Worm (Caenorhabditis elegans) whole organism, L4 larva: Measurements from ENCODE around the gene B0547.2.

Experiments
- F37D6.2 ChIP-seq: sonication (generic microtip); optimal IDR thresholded peaks from 2 replicates; lab custom pipeline; 2016; ENCODE audit warnings: mild to moderate bottlenecking, missing genetic modification characterization, missing compliant biosample characterization
- F44E2.7 ChIP-seq: fragments of 200-800 bp; sonication (Bioruptor generic); IDR thresholded peaks from 2 replicates; pipeline ENCODE4 v2.1.2; 2022; ENCODE audit warnings: missing genetic modification characterization, missing compliant biosample characterization
- T26A8.4 ChIP-seq: fragments of 200-800 bp; sonication (Bioruptor generic); IDR thresholded peaks from 2 replicates; pipeline ENCODE4 v1.3.6; 2022; ENCODE audit warnings: missing genetic modification characterization, missing compliant biosample characterization
- Y5F2A.4 ChIP-seq: fragments of 200-800 bp; sonication (Bioruptor generic); optimal IDR thresholded peaks from 2 replicates; lab custom pipeline; 2018; ENCODE audit warnings: mild to moderate bottlenecking, missing genetic modification characterization, missing compliant biosample characterization
- ZK337.2 ChIP-seq: fragments of 200-800 bp; sonication (Bioruptor generic); IDR thresholded peaks from 2 replicates; pipeline ENCODE4 v1.3.6; 2022; ENCODE audit warnings: missing genetic modification reagents, missing genetic modification characterization, missing compliant biosample characterization
- aha-1 ChIP-seq: fragments of 150-350 bp; peaks from one replicate; lab custom pipeline; 2014; ENCODE audit warnings: missing biosample characterization, missing genetic modification characterization
- aly-2 ChIP-seq: sonication (generic microtip); optimal IDR thresholded peaks from 2 replicates; lab custom pipeline; 2018; ENCODE audit warnings: missing biosample characterization, missing genetic modification characterization
- arid-1 ChIP-seq: fragments of 200-800 bp; sonication (Bioruptor generic); conservative IDR thresholded peaks from 2 replicates; pipeline ENCODE4 v1.3.6; 2022; ENCODE audit warnings: missing genetic modification reagents, missing genetic modification characterization, missing compliant biosample characterization
- attf-4 ChIP-seq: sonication (generic microtip); optimal IDR thresholded peaks from 3 replicates; lab custom pipeline; 2017; ENCODE audit warnings: missing biosample characterization, missing genetic modification characterization
- ceh-28 ChIP-seq: fragments of 150-350 bp; optimal IDR thresholded peaks from 2 replicates; lab custom pipeline; 2014; ENCODE audit warnings: missing biosample characterization, missing genetic modification reagents, missing genetic modification characterization
- ceh-82 ChIP-seq: sonication (generic microtip); optimal IDR thresholded peaks from 2 replicates; lab custom pipeline; 2017; ENCODE audit warnings: missing biosample characterization, missing genetic modification characterization
- ces-1 ChIP-seq: fragments of 150-350 bp; sonication (generic microtip); optimal IDR thresholded peaks from 4 replicates; lab custom pipeline; 2014; ENCODE audit warnings: missing biosample characterization, missing genetic modification reagents, missing genetic modification characterization
- ctbp-1 ChIP-seq: fragments of 200-800 bp; sonication (Bioruptor generic); IDR thresholded peaks from 2 replicates; pipeline ENCODE4 v1.3.6; 2022; ENCODE audit warnings: missing genetic modification reagents, missing genetic modification characterization, missing compliant biosample characterization
- daf-16 ChIP-seq, 3 experiments: sonication (generic microtip); optimal IDR thresholded peaks; 2 replicates each; lab custom pipeline; 2016 to 2017; ENCODE audit warnings: missing genetic modification characterization in 3 of 3, missing genetic modification reagents in 3 of 3, mild to moderate bottlenecking in 2 of 3, missing compliant biosample characterization in 2 of 3, missing biosample characterization in 1 of 3, moderate library complexity in 1 of 3
- dmd-6 ChIP-seq: fragments of 200-800 bp; sonication (Bioruptor generic); IDR thresholded peaks from 2 replicates; pipeline ENCODE4 v1.3.6; 2022; ENCODE audit warnings: missing genetic modification reagents, missing genetic modification characterization, missing compliant biosample characterization
- dpl-1 ChIP-seq: fragments of 150-350 bp; optimal IDR thresholded peaks from 2 replicates; lab custom pipeline; 2014; ENCODE audit warnings: missing biosample characterization, missing genetic modification reagents, missing genetic modification characterization
- duxl-1 ChIP-seq: sonication (generic microtip); optimal IDR thresholded peaks from 2 replicates; lab custom pipeline; 2016; ENCODE audit warnings: mild to moderate bottlenecking, missing genetic modification characterization, moderate library complexity, missing compliant biosample characterization; ENCODE audit not compliant: poor library complexity
- hlh-11 ChIP-seq: fragments of 200-800 bp; sonication (Bioruptor generic); optimal IDR thresholded peaks from 2 replicates; lab custom pipeline; 2018; ENCODE audit warnings: mild to moderate bottlenecking, missing genetic modification characterization, missing compliant biosample characterization
- hmg-1.1 ChIP-seq: fragments of 200-800 bp; sonication (Bioruptor generic); IDR thresholded peaks from 2 replicates; pipeline ENCODE4 v1.3.6; 2022; ENCODE audit warnings: missing genetic modification reagents, missing genetic modification characterization, missing compliant biosample characterization
- lsy-2 ChIP-seq, 2 experiments: fragments of 150-350 bp in 1 of 2; sonication (generic microtip) in 1 of 2; optimal IDR thresholded peaks; 2 replicates each; lab custom pipeline; 2014 to 2017; ENCODE audit warnings: missing biosample characterization in 2 of 2, missing genetic modification characterization in 2 of 2
- madf-9 ChIP-seq: fragments of 200-800 bp; sonication (Bioruptor generic); conservative IDR thresholded peaks from 2 replicates; pipeline ENCODE4 v1.3.6; 2022; ENCODE audit warnings: missing genetic modification reagents, missing genetic modification characterization, missing compliant biosample characterization
- mdl-1 ChIP-seq, 2 experiments: fragments of 150-350 bp in 1 of 2; sonication (generic microtip) in 1 of 2; optimal IDR thresholded peaks; 2 replicates each; lab custom pipeline; 2014 to 2017; ENCODE audit warnings: missing biosample characterization in 2 of 2, missing genetic modification characterization in 2 of 2
- mep-1 ChIP-seq: fragments of 150-350 bp; sonication (generic microtip); optimal IDR thresholded peaks from 3 replicates; lab custom pipeline; 2014; ENCODE audit warnings: missing biosample characterization, missing genetic modification characterization
- mes-2 ChIP-seq: sonication (generic microtip); optimal IDR thresholded peaks from 2 replicates; lab custom pipeline; 2016; ENCODE audit warnings: missing genotype, mild to moderate bottlenecking, missing genetic modification characterization, missing compliant biosample characterization; ENCODE audit not compliant: poor library complexity, severe bottlenecking
- nhr-11 ChIP-seq: fragments of 150-350 bp; optimal IDR thresholded peaks from 2 replicates; lab custom pipeline; 2014; ENCODE audit warnings: missing biosample characterization, missing genetic modification characterization
- nhr-111 ChIP-seq: fragments of 200-800 bp; sonication (Bioruptor generic); optimal IDR thresholded peaks from 2 replicates; lab custom pipeline; 2018; ENCODE audit warnings: mild to moderate bottlenecking, missing genetic modification characterization, missing compliant biosample characterization
- nhr-28 ChIP-seq: fragments of 150-350 bp; optimal IDR thresholded peaks from 2 replicates; lab custom pipeline; 2014; ENCODE audit warnings: missing biosample characterization, missing genetic modification characterization
- nhr-48 ChIP-seq: sonication (generic microtip); optimal IDR thresholded peaks from 2 replicates; lab custom pipeline; 2016; ENCODE audit warnings: mild to moderate bottlenecking, missing genetic modification characterization, missing compliant biosample characterization
- nhr-76 ChIP-seq: fragments of 150-350 bp; optimal IDR thresholded peaks from 2 replicates; lab custom pipeline; 2014; ENCODE audit warnings: missing biosample characterization, missing genetic modification characterization
- pha-4 ChIP-seq, 2 experiments: fragments of 150-350 bp in 1 of 2; fragments of 200-800 bp in 1 of 2; sonication (Bioruptor generic) in 1 of 2; IDR thresholded peaks in 1 of 2; optimal IDR thresholded peaks in 1 of 2; 2 replicates each; pipeline versions ENCODE4 v1.3.6 to Lab custom; 2014 to 2022; ENCODE audit warnings: missing genetic modification characterization in 2 of 2, missing genetic modification reagents in 2 of 2, missing biosample characterization in 1 of 2, missing compliant biosample characterization in 1 of 2
- pqm-1 ChIP-seq: sonication (generic microtip); optimal IDR thresholded peaks from 2 replicates; lab custom pipeline; 2017; ENCODE audit warnings: missing biosample characterization, missing genetic modification characterization
- snpc-4 ChIP-seq: fragments of 150-350 bp; optimal IDR thresholded peaks from 2 replicates; lab custom pipeline; 2014; ENCODE audit warnings: missing biosample characterization, missing genetic modification characterization
- spr-1 ChIP-seq: sonication (generic microtip); optimal IDR thresholded peaks from 2 replicates; lab custom pipeline; 2016; ENCODE audit warnings: mild to moderate bottlenecking, missing genetic modification characterization, missing compliant biosample characterization
- spr-3 ChIP-seq: fragments of 200-800 bp; sonication (Bioruptor generic); optimal IDR thresholded peaks from 2 replicates; lab custom pipeline; 2018; ENCODE audit warnings: mild to moderate bottlenecking, missing genetic modification characterization, missing compliant biosample characterization
- tag-97 ChIP-seq: fragments of 200-800 bp; sonication (Bioruptor generic); IDR thresholded peaks from 2 replicates; pipeline ENCODE4 v1.3.6; 2022; ENCODE audit warnings: missing genetic modification characterization, missing compliant biosample characterization
- zag-1 ChIP-seq: fragments of 150-350 bp; optimal IDR thresholded peaks from 2 replicates; lab custom pipeline; 2014; ENCODE audit warnings: missing biosample characterization, missing genetic modification characterization

B0547.2 gene

ce11 chrIV:5607343-5607742 lies 38.5 kb upstream of the B0547.2 start (continued):
- TF ChIP-seq dmd-6 (GFP tag; lab: Robert Waterston, UW) (peak; percentile 65), mdl-1 (tag; optimal IDR thresholded peaks at IDR 0.05; lab: Kevin White, UChicago) (peak; percentile 80 to 96)

DNA sequence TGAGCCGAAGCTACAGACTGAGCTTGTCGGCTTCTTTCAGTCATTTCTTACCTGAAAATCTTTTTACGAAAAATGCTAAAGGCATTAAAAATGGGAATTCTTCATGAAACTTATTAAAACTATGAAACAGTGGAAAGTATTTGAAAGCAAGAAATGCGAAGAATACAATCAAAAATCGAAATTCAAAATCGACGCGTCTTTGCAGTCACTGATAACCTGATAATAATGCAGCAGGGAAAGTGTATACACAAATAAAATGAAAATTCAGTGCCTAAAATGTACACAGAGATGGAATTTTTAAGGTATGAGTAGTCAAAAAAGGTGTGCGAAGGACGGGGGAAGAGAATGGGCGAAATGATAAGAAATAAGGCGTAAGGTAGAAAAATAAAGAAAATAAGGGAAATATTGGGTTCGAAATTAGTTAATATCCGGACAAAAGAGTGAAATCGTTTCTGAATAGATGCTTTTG lies 31.2 kb upstream of the B0547.2 start, which contains the start of gene C39H7.4:
TSS of gene C39H7.4 (minus strand) at position 51 of the 469 bp plus-strand sequence.
- TF ChIP-seq hlh-11 (tag; lab: Kevin White, UChicago) (no peak), daf-16 (GFP tag; optimal IDR thresholded peaks at IDR 0.05; lab: Kevin White, UChicago) (no peak), daf-16 (tag; optimal IDR thresholded peaks at IDR 0.05; lab: Kevin White, UChicago) (peak; percentile 91), nhr-28 (peak; percentile 87), pqm-1 (tag; lab: Kevin White, UChicago) (peak; percentile 93)

ce11 chrIV:5619643-5620042 lies 26.2 kb upstream of the B0547.2 start, which contains the start of gene srsx-16:
Gene srsx-16 (minus strand): TSS chrIV:5619743.
- TF ChIP-seq aha-1 (tag; lab: Kevin White, UChicago) (no peak), zag-1 (tag; lab: Kevin White, UChicago) (no peak), nhr-76 (tag; lab: Kevin White, UChicago) (no peak), nhr-48 (no peak), nhr-111 (GFP tag; lab: Kevin White, UChicago) (no peak), F44E2.7 (GFP tag; lab: Robert Waterston, UW) (no peak), Y5F2A.4 (GFP tag; lab: Kevin White, UChicago) (no peak), pha-4 (GFP tag; IDR thresholded peaks at IDR 0.05; lab: Robert Waterston, UW) (no peak), pha-4 (tag; optimal IDR thresholded peaks at IDR 0.05; lab: Kevin White, UChicago) (no peak), T26A8.4 (GFP tag; lab: Robert Waterston, UW) (no peak), madf-9 (GFP tag; lab: Robert Waterston, UW) (no peak), spr-3 (GFP tag; lab: Kevin White, UChicago) (no peak), nhr-11 (tag; lab: Kevin White, UChicago) (no peak), ZK337.2 (GFP tag; lab: Robert Waterston, UW) (no peak), tag-97 (GFP tag; lab: Robert Waterston, UW) (no peak), mep-1 (no peak), duxl-1 (no peak)
- TF ChIP-seq, all 104 proteins: peak for 0

- TF ChIP-seq duxl-1, result no peak
- TF ChIP-seq dpl-1 (GFP tag; lab: Kevin White, UChicago), result no peak
- TF ChIP-seq spr-1 (tag; lab: Kevin White, UChicago), result no peak
- TF ChIP-seq ctbp-1 (GFP tag; lab: Robert Waterston, UW), result no peak
- no peak for TF ChIP-seq snpc-4 (tag; lab: Kevin White, UChicago)
Observed at ce11 chrIV:5623718-5624117, 22.1 kb upstream of the B0547.2 start, which contains the start of gene srsx-15. Gene srsx-15 (minus strand): TSS chrIV:5623818.

DNA sequence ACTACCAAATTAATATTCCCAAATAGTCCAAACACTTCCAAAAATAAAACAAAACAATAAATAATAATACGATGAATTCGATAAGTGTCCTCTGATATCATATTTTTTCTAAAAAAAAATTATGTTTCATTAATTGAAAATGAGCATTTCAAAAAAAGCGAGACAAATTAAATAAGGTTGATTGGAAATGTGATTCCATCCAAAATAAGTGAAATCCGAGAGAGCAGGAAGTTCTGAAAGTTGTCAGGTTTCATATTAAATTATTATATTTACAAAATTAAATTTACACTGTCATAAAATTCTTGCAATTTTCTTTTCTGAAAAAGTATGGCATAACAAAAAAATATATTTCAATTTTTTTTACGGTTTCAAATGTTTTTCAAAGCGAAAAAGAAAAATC lies 18.7 kb upstream of the B0547.2 start, which contains the start of gene srsx-14:
TSS of gene srsx-14 (minus strand) at position 101 of the 400 bp plus-strand sequence.
- no peak for TF ChIP-seq dmd-6 (GFP tag; lab: Robert Waterston, UW)
- TF ChIP-seq ceh-28 (tag; lab: Kevin White, UChicago), result no peak
- TF ChIP-seq zag-1 (tag; lab: Kevin White, UChicago), result no peak
- no peak for TF ChIP-seq Y5F2A.4 (GFP tag; lab: Kevin White, UChicago)
- no peak for TF ChIP-seq arid-1 (GFP tag; lab: Robert Waterston, UW)
- no peak for TF ChIP-seq F37D6.2 (tag; lab: Kevin White, UChicago)
- no peak for TF ChIP-seq ceh-82 (tag; lab: Kevin White, UChicago)
- TF ChIP-seq hmg-1.1 (GFP tag; lab: Robert Waterston, UW), result no peak
- no peak for TF ChIP-seq aly-2
- TF ChIP-seq ces-1 (GFP tag; lab: Kevin White, UChicago), result no peak
- no peak for TF ChIP-seq mes-2 (tag; lab: Kevin White, UChicago)
- no peak for TF ChIP-seq ctbp-1 (GFP tag; lab: Robert Waterston, UW)
- no peak for TF ChIP-seq attf-4
- TF ChIP-seq lsy-2 (tag; optimal IDR thresholded peaks at IDR 0.05; lab: Kevin White, UChicago), result no peak
- TF ChIP-seq, all 104 proteins: peak for 0
